Worm (Caenorhabditis elegans) whole organism, L1 larva: ENCODE measurements around the gene C03B1.2.

Experiments
- aly-2 ChIP-seq: fragments of 150-350 bp; optimal IDR thresholded peaks from 2 replicates; lab custom pipeline; 2014; ENCODE audit warnings: missing biosample characterization, missing genetic modification characterization
- ama-1 ChIP-seq: fragments of 150-350 bp; optimal IDR thresholded peaks from 2 replicates; lab custom pipeline; 2014
- ceh-82 ChIP-seq, 3 experiments: fragments of 150-350 bp in 1 of 3; sonication (generic microtip) in 2 of 3; optimal IDR thresholded peaks; 2 replicates each; lab custom pipeline; 2014 to 2017; ENCODE audit warnings: missing biosample characterization in 3 of 3, missing genetic modification characterization in 3 of 3
- efl-1 ChIP-seq, 4 experiments: fragments of 150-350 bp; optimal IDR thresholded peaks in 3 of 4; peaks in 1 of 4; 1 replicate in 1 of 4; 2 replicates in 3 of 4; lab custom pipeline; 2014; ENCODE audit warnings: missing biosample characterization in 2 of 4, missing genetic modification characterization in 2 of 4, missing genetic modification reagents in 2 of 4
- fkh-10 ChIP-seq: sonication (generic microtip); optimal IDR thresholded peaks from 2 replicates; lab custom pipeline; 2017; ENCODE audit warnings: missing biosample characterization, missing genetic modification reagents, missing genetic modification characterization
- lin-15B ChIP-seq: fragments of 150-350 bp; sonication (generic microtip); optimal IDR thresholded peaks from 3 replicates; lab custom pipeline; 2014; ENCODE audit warnings: missing biosample characterization, missing genetic modification characterization
- nhr-84 ChIP-seq: sonication (generic microtip); optimal IDR thresholded peaks from 2 replicates; lab custom pipeline; 2017; ENCODE audit warnings: missing biosample characterization, missing genetic modification characterization
- snpc-4 ChIP-seq: fragments of 150-350 bp; optimal IDR thresholded peaks from 2 replicates; lab custom pipeline; 2014; ENCODE audit warnings: missing biosample characterization, missing genetic modification characterization
- tlp-1 ChIP-seq: fragments of 150-350 bp; optimal IDR thresholded peaks from 2 replicates; lab custom pipeline; 2014; ENCODE audit warnings: missing biosample characterization, missing genetic modification characterization

- no peak for TF ChIP-seq snpc-4 (tag; lab: Kevin White, UChicago)
- TF ChIP-seq ceh-82 (tag; optimal IDR thresholded peaks at IDR 0.05; lab: Kevin White, UChicago), result no peak
- TF ChIP-seq fkh-10 (GFP tag; lab: Kevin White, UChicago), result no peak
- TF ChIP-seq nhr-84 (tag; lab: Kevin White, UChicago), result no peak
- TF ChIP-seq ama-1 (lab: Kevin White, UChicago), result no peak
- no peak for TF ChIP-seq efl-1 (optimal IDR thresholded peaks at IDR 0.05; lab: Kevin White, UChicago)
- TF ChIP-seq efl-1 (GFP tag; optimal IDR thresholded peaks at IDR 0.05 in 1 of 2; lab: Kevin White, UChicago), result no peak
- TF ChIP-seq lin-15B, result no peak
- TF ChIP-seq tlp-1, result no peak
- no peak for TF ChIP-seq aly-2 (tag; lab: Kevin White, UChicago)
These were observed 4.1 kb upstream of the C03B1.2 start, which contains the start of gene C03B1.3 for ce11 chrX:6365715-6366114.
